Worm (Caenorhabditis elegans) whole organism, midembryonic: ENCODE results near the gene F56D6.22.

Experiments used
- T22C8.4 ChIP-seq: fragments of 200-800 bp; sonication (Bioruptor generic); IDR thresholded peaks from 2 replicates; pipeline ENCODE4 v1.3.6; 2022; ENCODE audit warnings: missing genetic modification characterization, missing compliant biosample characterization
- flt-1 ChIP-seq: fragments of 200-800 bp; sonication (Bioruptor generic); IDR thresholded peaks from 2 replicates; pipeline ENCODE4 v1.3.6; 2022; ENCODE audit warnings: missing genetic modification characterization, missing compliant biosample characterization
- klf-2 ChIP-seq: fragments of 200-800 bp; sonication (Bioruptor generic); conservative IDR thresholded peaks from 2 replicates; pipeline ENCODE4 v1.3.6; 2022; ENCODE audit warnings: missing genetic modification reagents, missing genetic modification characterization, missing compliant biosample characterization
- ref-1 ChIP-seq: fragments of 200-800 bp; sonication (Bioruptor generic); conservative IDR thresholded peaks from 2 replicates; pipeline ENCODE4 v1.3.6; 2022; ENCODE audit warnings: missing genetic modification reagents, missing genetic modification characterization, missing compliant biosample characterization
- ztf-23 ChIP-seq: fragments of 200-800 bp; sonication (Bioruptor generic); IDR thresholded peaks from 2 replicates; pipeline ENCODE4 v1.3.6; 2022; ENCODE audit warnings: missing genetic modification reagents, missing genetic modification characterization, missing compliant biosample characterization

ce11 chrIV:3866018-3866417 lies 41.4 kb downstream of the F56D6.22 start:
- TF ChIP-seq klf-2 (GFP tag; lab: Robert Waterston, UW): no peak
- no peak for TF ChIP-seq T22C8.4
- TF ChIP-seq flt-1: no peak
- no peak for TF ChIP-seq ref-1 (GFP tag; lab: Robert Waterston, UW)
- no peak for TF ChIP-seq ztf-23 (GFP tag; lab: Robert Waterston, UW)
